Fruit fly (Drosophila melanogaster) whole organism, embryonic: ENCODE results near the gene Cdc50.

Experiments used
- Adf1 ChIP-seq: fragments of 200-800 bp; sonication (Bioruptor generic); IDR thresholded peaks from 2 replicates; pipeline ENCODE4 v1.3.6; 2022; ENCODE audit warnings: missing biosample characterization, missing genetic modification characterization
- Awh ChIP-seq: fragments of 200-800 bp; sonication (Bioruptor generic); IDR thresholded peaks from 2 replicates; pipeline ENCODE4, ENCODE4 v1.3.6; 2022; ENCODE audit warnings: missing biosample characterization, missing genetic modification characterization
- Bgb ChIP-seq: fragments of 200-800 bp; sonication (Bioruptor generic); IDR thresholded peaks from 2 replicates; pipeline ENCODE4 v1.3.6; 2022; ENCODE audit warnings: missing biosample characterization, missing genetic modification characterization; ENCODE audit not compliant: partially characterized antibody
- Blimp-1 ChIP-seq: fragments of 200-800 bp; sonication (Bioruptor generic); optimal IDR thresholded peaks from 3 replicates; lab custom pipeline; 2018; ENCODE audit warnings: missing biosample characterization, missing genetic modification characterization, mild to moderate bottlenecking, moderate library complexity, missing genetic modification reagents
- CG10209 ChIP-seq: fragments of 200-800 bp; sonication (Bioruptor generic); optimal IDR thresholded peaks from 3 replicates; lab custom pipeline; 2017; ENCODE audit warnings: missing biosample characterization, mild to moderate bottlenecking, missing genetic modification characterization, missing genetic modification reagents
- CG10979 ChIP-seq: fragments of 200-800 bp; sonication (Bioruptor generic); optimal IDR thresholded peaks from 2 replicates; lab custom pipeline; 2018; ENCODE audit warnings: missing biosample characterization, mild to moderate bottlenecking, missing genetic modification characterization, moderate library complexity
- CG13894 ChIP-seq: fragments of 200-800 bp; sonication (Bioruptor generic); optimal IDR thresholded peaks from 3 replicates; lab custom pipeline; 2018; ENCODE audit warnings: missing biosample characterization, mild to moderate bottlenecking, missing genetic modification characterization, moderate library complexity
- CG1529 ChIP-seq: fragments of 200-800 bp; sonication (Bioruptor generic); optimal IDR thresholded peaks from 3 replicates; lab custom pipeline; 2018; ENCODE audit warnings: missing biosample characterization, missing genetic modification characterization
- CG1603 ChIP-seq: fragments of 200-800 bp; sonication (Bioruptor generic); optimal IDR thresholded peaks from 2 replicates; lab custom pipeline; 2019; ENCODE audit warnings: missing biosample characterization, mild to moderate bottlenecking, missing genetic modification characterization, moderate library complexity
- CG16863 ChIP-seq: fragments of 200-800 bp; sonication (Bioruptor generic); optimal IDR thresholded peaks from 3 replicates; lab custom pipeline; 2016; ENCODE audit warnings: missing biosample characterization, missing genetic modification characterization
- CG2199 ChIP-seq: fragments of 200-800 bp; sonication (Bioruptor generic); IDR thresholded peaks from 3 replicates; pipeline ENCODE4 v1.3.6; 2022; ENCODE audit warnings: missing biosample characterization, missing genetic modification characterization
- CG2712 ChIP-seq: fragments of 200-800 bp; optimal IDR thresholded peaks from 3 replicates; lab custom pipeline; 2019; ENCODE audit warnings: missing biosample characterization, mild to moderate bottlenecking, missing genetic modification characterization, moderate library complexity
- CG34224 ChIP-seq: fragments of 200-800 bp; sonication (Bioruptor generic); IDR thresholded peaks from 3 replicates; pipeline ENCODE4 v1.3.6; 2022; ENCODE audit warnings: missing biosample characterization, missing genetic modification characterization; ENCODE audit not compliant: partially characterized antibody
- CG3995 ChIP-seq: fragments of 200-800 bp; sonication (Bioruptor generic); optimal IDR thresholded peaks from 3 replicates; lab custom pipeline; 2016; ENCODE audit warnings: missing biosample characterization, missing genetic modification characterization
- CG4328 ChIP-seq: fragments of 200-800 bp; sonication (Bioruptor generic); optimal IDR thresholded peaks from 3 replicates; lab custom pipeline; 2017; ENCODE audit warnings: missing biosample characterization, missing genetic modification reagents, missing genetic modification characterization
- CG4617 ChIP-seq: fragments of 200-800 bp; sonication (Bioruptor generic); optimal IDR thresholded peaks from 3 replicates; lab custom pipeline; 2016; ENCODE audit warnings: missing biosample characterization, missing genetic modification characterization, borderline replicate concordance
- CG6813 ChIP-seq: fragments of 200-800 bp; sonication (Bioruptor generic); optimal IDR thresholded peaks from 2 replicates; lab custom pipeline; 2017; ENCODE audit warnings: missing biosample characterization, missing genetic modification characterization, mild to moderate bottlenecking, moderate library complexity, missing genetic modification reagents
- CG7786 ChIP-seq: fragments of 200-800 bp; sonication (Bioruptor generic); optimal IDR thresholded peaks from 2 replicates; lab custom pipeline; 2016; ENCODE audit warnings: missing biosample characterization, missing genetic modification characterization
- CG7928 ChIP-seq: fragments of 200-800 bp; sonication (Bioruptor generic); optimal IDR thresholded peaks from 2 replicates; lab custom pipeline; 2017; ENCODE audit warnings: missing biosample characterization, mild to moderate bottlenecking, missing genetic modification characterization
- CG7963 ChIP-seq: fragments of 200-800 bp; sonication (Bioruptor generic); IDR thresholded peaks from 3 replicates; pipeline ENCODE4 v1.3.6; 2022; ENCODE audit warnings: missing biosample characterization, missing genetic modification characterization; ENCODE audit not compliant: partially characterized antibody
- CG9817 ChIP-seq: fragments of 200-800 bp; sonication (Bioruptor generic); optimal IDR thresholded peaks from 2 replicates; lab custom pipeline; 2018; ENCODE audit warnings: missing biosample characterization, mild to moderate bottlenecking, missing genetic modification characterization, moderate library complexity
- Chrac-16 ChIP-seq: fragments of 200-800 bp; sonication (Bioruptor generic); optimal IDR thresholded peaks from 3 replicates; lab custom pipeline; 2016; ENCODE audit warnings: missing biosample characterization, missing genetic modification characterization
- Dref ChIP-seq: fragments of 200-800 bp; sonication (Bioruptor generic); IDR thresholded peaks from 2 replicates; pipeline ENCODE4 v1.3.6; 2022; ENCODE audit warnings: missing biosample characterization, missing genetic modification characterization
- Eip74EF ChIP-seq, 2 experiments: fragments of 200-800 bp in 1 of 2; fragments of >200 bp in 1 of 2; sonication (Bioruptor generic) in 1 of 2; optimal IDR thresholded peaks; 2 replicates each; lab custom pipeline; 2017 to 2019; ENCODE audit warnings: missing biosample characterization in 2 of 2, missing genetic modification characterization in 2 of 2, mild to moderate bottlenecking in 1 of 2, moderate library complexity in 1 of 2
- H15 ChIP-seq: fragments of 200-800 bp; sonication (Bioruptor generic); IDR thresholded peaks from 3 replicates; pipeline ENCODE4 v1.3.6; 2022; ENCODE audit warnings: missing biosample characterization, missing genetic modification characterization
- Jarid2 ChIP-seq: fragments of 200-800 bp; sonication (Bioruptor generic); optimal IDR thresholded peaks from 3 replicates; lab custom pipeline; 2017; ENCODE audit warnings: mild to moderate bottlenecking, missing biosample characterization, missing genetic modification reagents, missing genetic modification characterization
- Ravus ChIP-seq: fragments of 200-800 bp; sonication (Bioruptor generic); IDR thresholded peaks from 2 replicates; pipeline ENCODE4 v1.3.6; 2022; ENCODE audit warnings: missing biosample characterization, missing genetic modification characterization
- Scr ChIP-seq: fragments of 200-800 bp; sonication (Bioruptor generic); IDR thresholded peaks from 2 replicates; pipeline ENCODE4 v1.3.6; 2022; ENCODE audit warnings: missing biosample characterization, missing genetic modification characterization; ENCODE audit not compliant: partially characterized antibody
- Usf ChIP-seq: fragments of 200-800 bp; sonication (Bioruptor generic); optimal IDR thresholded peaks from 2 replicates; lab custom pipeline; 2017; ENCODE audit warnings: missing genotype, missing biosample characterization, missing genetic modification characterization
- Xbp1 ChIP-seq: fragments of 200-800 bp; sonication (Bioruptor generic); optimal IDR thresholded peaks from 3 replicates; lab custom pipeline; 2016; ENCODE audit warnings: missing biosample characterization, mild to moderate bottlenecking, missing genetic modification characterization
- YL-1 ChIP-seq: fragments of 200-800 bp; sonication (Bioruptor generic); optimal IDR thresholded peaks from 3 replicates; lab custom pipeline; 2017; ENCODE audit warnings: missing biosample characterization, mild to moderate bottlenecking, missing genetic modification characterization
- cg ChIP-seq: fragments of 200-800 bp; sonication (Bioruptor generic); optimal IDR thresholded peaks from 3 replicates; lab custom pipeline; 2019; ENCODE audit warnings: missing biosample characterization, mild to moderate bottlenecking, missing genetic modification characterization, moderate library complexity
- cwo ChIP-seq: fragments of 200-800 bp; sonication (Bioruptor generic); optimal IDR thresholded peaks from 3 replicates; lab custom pipeline; 2017; ENCODE audit warnings: missing biosample characterization, missing genetic modification characterization, mild to moderate bottlenecking, moderate library complexity, missing genetic modification reagents
- disco-r ChIP-seq: fragments of 200-800 bp; sonication (Bioruptor generic); optimal IDR thresholded peaks from 2 replicates; lab custom pipeline; 2016; ENCODE audit warnings: missing biosample characterization, missing genetic modification characterization
- ems ChIP-seq: fragments of 200-800 bp; sonication (Bioruptor generic); optimal IDR thresholded peaks from 3 replicates; lab custom pipeline; 2016; ENCODE audit warnings: missing biosample characterization, missing genetic modification characterization
- gem ChIP-seq: fragments of 200-800 bp; sonication (Bioruptor generic); optimal IDR thresholded peaks from 2 replicates; lab custom pipeline; 2019; ENCODE audit warnings: missing biosample characterization, mild to moderate bottlenecking, missing genetic modification characterization, moderate library complexity
- ham ChIP-seq: fragments of 200-800 bp; sonication (Bioruptor generic); IDR thresholded peaks from 2 replicates; pipeline ENCODE4 v1.3.6; 2022; ENCODE audit warnings: missing biosample characterization, missing genetic modification characterization
- hbn ChIP-seq: fragments of 200-800 bp; sonication (Bioruptor generic); IDR thresholded peaks from 2 replicates; pipeline ENCODE4 v1.3.6; 2022; ENCODE audit warnings: missing biosample characterization, missing genetic modification characterization; ENCODE audit not compliant: partially characterized antibody
- hth ChIP-seq: fragments of >200 bp; optimal IDR thresholded peaks from 2 replicates; lab custom pipeline; 2017; ENCODE audit warnings: inconsistent platforms
- insv ChIP-seq, 2 experiments: fragments of 200-800 bp; sonication (Bioruptor generic); optimal IDR thresholded peaks; 3 replicates each; lab custom pipeline; 2016 to 2018; ENCODE audit warnings: missing biosample characterization in 2 of 2, missing genetic modification characterization in 2 of 2
- kah ChIP-seq: fragments of 200-800 bp; sonication (Bioruptor generic); optimal IDR thresholded peaks from 2 replicates; lab custom pipeline; 2018; ENCODE audit warnings: missing biosample characterization, mild to moderate bottlenecking, missing genetic modification characterization
- ken ChIP-seq: fragments of 200-800 bp; sonication (Bioruptor generic); IDR thresholded peaks from 3 replicates; pipeline ENCODE4 v1.3.6; 2022; ENCODE audit warnings: missing biosample characterization, missing genetic modification characterization
- oc ChIP-seq: fragments of 200-800 bp; sonication (Bioruptor generic); optimal IDR thresholded peaks from 2 replicates; lab custom pipeline; 2018; ENCODE audit warnings: missing biosample characterization, mild to moderate bottlenecking, missing genetic modification characterization, moderate library complexity
- pros ChIP-seq: fragments of 200-800 bp; sonication (Bioruptor generic); optimal IDR thresholded peaks from 3 replicates; lab custom pipeline; 2019; ENCODE audit warnings: missing biosample characterization, mild to moderate bottlenecking, missing genetic modification characterization, moderate library complexity
- scrt ChIP-seq: fragments of 200-800 bp; sonication (Bioruptor generic); optimal IDR thresholded peaks from 2 replicates; lab custom pipeline; 2018; ENCODE audit warnings: missing biosample characterization, mild to moderate bottlenecking, missing genetic modification characterization, moderate library complexity
- sug ChIP-seq: fragments of 200-800 bp; optimal IDR thresholded peaks from 2 replicates; lab custom pipeline; 2019; ENCODE audit warnings: missing biosample characterization, mild to moderate bottlenecking, missing genetic modification characterization, moderate library complexity
- tna ChIP-seq: fragments of 200-800 bp; sonication (Bioruptor generic); IDR thresholded peaks from 2 replicates; pipeline ENCODE4 v1.3.6; 2022; ENCODE audit warnings: missing biosample characterization, missing genetic modification characterization; ENCODE audit not compliant: partially characterized antibody
- zf30C ChIP-seq: fragments of 200-800 bp; sonication (Bioruptor generic); optimal IDR thresholded peaks from 3 replicates; lab custom pipeline; 2018; ENCODE audit warnings: missing biosample characterization, mild to moderate bottlenecking, missing genetic modification characterization

Cdc50 gene

DNA sequence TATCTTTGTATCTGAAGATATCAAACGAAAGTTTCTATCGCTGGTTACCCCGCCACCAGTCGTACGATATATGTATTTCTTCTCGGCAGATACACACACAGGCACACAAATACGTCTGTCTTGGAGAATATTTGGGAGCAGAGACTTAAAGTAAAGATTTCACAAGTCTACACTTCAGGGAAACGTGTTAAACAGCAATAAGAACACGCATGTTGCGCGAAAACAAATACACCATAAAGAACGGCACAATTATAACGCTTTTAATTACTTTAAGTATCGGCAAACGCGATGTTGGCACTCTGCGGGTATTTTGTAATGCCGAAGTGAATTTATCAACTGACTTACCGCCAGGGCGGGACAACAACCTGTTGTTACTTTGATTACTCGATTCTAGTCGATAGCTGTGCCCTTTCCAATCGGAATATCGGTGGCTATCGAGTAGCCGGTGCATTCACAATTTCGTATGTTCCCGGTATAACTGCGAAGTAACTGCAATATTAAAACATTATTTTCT is 19.1 kb downstream of the Cdc50 start, which contains the start of gene AnxB11 (continued):
- TF ChIP-seq CG3995 (GFP tag; lab: Kevin White, UChicago) (peak; percentile 26), insv (GFP tag; optimal IDR thresholded peaks at IDR 0.05; lab: Kevin White, UChicago) (peak in 1 of 2 experiments; percentile 82), kah (peak; percentile 98), CG4617 (peak; percentile 23), CG10209 (GFP tag; lab: Kevin White, UChicago) (no peak), Jarid2 (GFP tag; lab: Kevin White, UChicago) (peak; percentile 74), cg (GFP tag; lab: Kevin White, UChicago) (peak; percentile 92), Scr (GFP tag; lab: Robert Waterston, UW) (0 out of 2 replicates have a peak, but pooled peaks have one; percentile 48), CG7928 (GFP tag; lab: Kevin White, UChicago) (peak; percentile 88), scrt (peak; percentile 88), CG4328 (GFP tag; lab: Kevin White, UChicago) (no peak), CG34224 (peak; percentile 45; the same call in 2 of the 3 replicates), tna (GFP tag; lab: Robert Waterston, UW) (peak; percentile 68), YL-1 (GFP tag; lab: Kevin White, UChicago) (peak; percentile 13), Chrac-16 (GFP tag; lab: Kevin White, UChicago) (no peak), CG7786 (GFP tag; lab: Kevin White, UChicago) (no peak), sug (tag; lab: Kevin White, UChicago) (no peak), Xbp1 (GFP tag; lab: Kevin White, UChicago) (no peak), Usf (no peak), CG6813 (no peak), Adf1 (GFP tag; lab: Robert Waterston, UW) (peak; percentile 8; the same call in 1 of the 2 replicates), CG10979 (tag; lab: Kevin White, UChicago) (peak; percentile 7), CG7963 (GFP tag; lab: Robert Waterston, UW) (peak; percentile 84), CG2199 (GFP tag; lab: Robert Waterston, UW) (0 out of 3 replicates have a peak, but pooled peaks have one; percentile 15), Blimp-1 (GFP tag; lab: Kevin White, UChicago) (peak; percentile 22), Eip74EF (GFP tag; optimal IDR thresholded peaks at IDR 0.05; lab: Kevin White, UChicago) (peak in 1 of 2 experiments; percentile 20), cwo (GFP tag; lab: Kevin White, UChicago) (peak; percentile 25), gem (tag; lab: Kevin White, UChicago) (no peak), zf30C (GFP tag; lab: Kevin White, UChicago) (no peak), CG9817 (tag; lab: Kevin White, UChicago) (no peak), ken (GFP tag; lab: Robert Waterston, UW) (no peak), CG1603 (peak; percentile 37), oc (tag; lab: Kevin White, UChicago) (peak; percentile 10), H15 (GFP tag; lab: Robert Waterston, UW) (no peak), CG13894 (tag; lab: Kevin White, UChicago) (peak; percentile 12), pros (GFP tag; lab: Kevin White, UChicago) (peak; percentile 51), Dref (peak; percentile 89), CG1529 (GFP tag; lab: Kevin White, UChicago) (peak; percentile 86), disco-r (GFP tag; lab: Kevin White, UChicago) (no peak), Bgb (peak; percentile 58), ems (no peak), Awh (GFP tag; lab: Robert Waterston, UW) (0 out of 2 replicates have a peak, but pooled peaks have one; percentile 7), CG16863 (GFP tag; lab: Kevin White, UChicago) (peak; percentile 2), Ravus (no peak), ham (GFP tag; lab: Robert Waterston, UW) (no peak), hbn (peak; percentile 15; the same call in 1 of the 2 replicates), CG2712 (peak; percentile 23), hth (lab: Kevin White, UChicago) (no peak)
